Fruit fly (Drosophila melanogaster) whole organism, embryonic: ENCODE measurements around the gene CG5886.

Experiments used
- Atf3 ChIP-seq: fragments of 200-800 bp; sonication (Bioruptor generic); optimal IDR thresholded peaks from 3 replicates; lab custom pipeline; 2016; ENCODE audit warnings: missing biosample characterization, missing genetic modification characterization
- Atf6 ChIP-seq: fragments of 200-800 bp; sonication (Bioruptor generic); IDR thresholded peaks from 2 replicates; pipeline ENCODE4 v1.3.6; 2022; ENCODE audit warnings: missing biosample characterization, missing genetic modification characterization
- Awh ChIP-seq: fragments of 200-800 bp; sonication (Bioruptor generic); IDR thresholded peaks from 2 replicates; pipeline ENCODE4, ENCODE4 v1.3.6; 2022; ENCODE audit warnings: missing biosample characterization, missing genetic modification characterization
- BtbVII ChIP-seq: fragments of 200-800 bp; sonication (Bioruptor generic); optimal IDR thresholded peaks from 3 replicates; lab custom pipeline; 2017; ENCODE audit warnings: missing biosample characterization, mild to moderate bottlenecking, missing genetic modification characterization
- CG1024 ChIP-seq: fragments of 200-800 bp; sonication (Bioruptor generic); IDR thresholded peaks from 2 replicates; pipeline ENCODE4 v1.3.6; 2022; ENCODE audit warnings: missing biosample characterization, missing genetic modification characterization
- CG10321 ChIP-seq: fragments of 200-800 bp; sonication (Bioruptor generic); IDR thresholded peaks from 2 replicates; pipeline ENCODE4 v1.3.6; 2022; ENCODE audit warnings: missing biosample characterization, missing genetic modification characterization
- CG10462 ChIP-seq: fragments of 200-800 bp; sonication (Bioruptor generic); optimal IDR thresholded peaks from 2 replicates; lab custom pipeline; 2016; ENCODE audit warnings: missing biosample characterization, missing genetic modification characterization
- CG12219 ChIP-seq: fragments of 200-800 bp; sonication (Bioruptor generic); optimal IDR thresholded peaks from 3 replicates; lab custom pipeline; 2018; ENCODE audit warnings: missing biosample characterization, mild to moderate bottlenecking, missing genetic modification characterization
- CG12942 ChIP-seq: fragments of 200-800 bp; sonication (Bioruptor generic); optimal IDR thresholded peaks from 3 replicates; lab custom pipeline; 2016; ENCODE audit warnings: missing biosample characterization, missing genetic modification characterization
- CG1529 ChIP-seq: fragments of 200-800 bp; sonication (Bioruptor generic); optimal IDR thresholded peaks from 3 replicates; lab custom pipeline; 2018; ENCODE audit warnings: missing biosample characterization, missing genetic modification characterization
- CG17385 ChIP-seq: fragments of 200-800 bp; sonication (Bioruptor generic); optimal IDR thresholded peaks from 3 replicates; lab custom pipeline; 2018; ENCODE audit warnings: missing biosample characterization, mild to moderate bottlenecking, missing genetic modification characterization
- CG3065 ChIP-seq: fragments of 200-800 bp; sonication (Bioruptor generic); optimal IDR thresholded peaks from 2 replicates; lab custom pipeline; 2016; ENCODE audit warnings: missing biosample characterization, missing genetic modification characterization
- CG3995 ChIP-seq: fragments of 200-800 bp; sonication (Bioruptor generic); optimal IDR thresholded peaks from 3 replicates; lab custom pipeline; 2016; ENCODE audit warnings: missing biosample characterization, missing genetic modification characterization
- CG4282 ChIP-seq: fragments of 200-800 bp; sonication (Bioruptor generic); optimal IDR thresholded peaks from 2 replicates; lab custom pipeline; 2016; ENCODE audit warnings: missing biosample characterization, missing genetic modification characterization
- CG4424 ChIP-seq: fragments of 200-800 bp; sonication (Bioruptor generic); optimal IDR thresholded peaks from 3 replicates; lab custom pipeline; 2016; ENCODE audit warnings: missing biosample characterization, missing genetic modification characterization
- CG4617 ChIP-seq: fragments of 200-800 bp; sonication (Bioruptor generic); optimal IDR thresholded peaks from 3 replicates; lab custom pipeline; 2016; ENCODE audit warnings: missing biosample characterization, missing genetic modification characterization, borderline replicate concordance
- CG6272 ChIP-seq: fragments of 200-800 bp; sonication (Bioruptor generic); IDR thresholded peaks from 2 replicates; pipeline ENCODE4 v1.3.6; 2022; ENCODE audit warnings: missing biosample characterization, missing genetic modification characterization
- CG7357 ChIP-seq: fragments of 200-800 bp; sonication (Bioruptor generic); IDR thresholded peaks from 3 replicates; pipeline ENCODE4 v1.3.6; 2022; ENCODE audit warnings: missing biosample characterization, missing genetic modification characterization
- CG7745 ChIP-seq: fragments of 200-800 bp; sonication (Bioruptor generic); optimal IDR thresholded peaks from 2 replicates; lab custom pipeline; 2018; ENCODE audit warnings: missing biosample characterization, mild to moderate bottlenecking, missing genetic modification characterization, moderate library complexity
- CG7839 ChIP-seq: fragments of 200-800 bp; sonication (Bioruptor generic); optimal IDR thresholded peaks from 3 replicates; lab custom pipeline; 2018; ENCODE audit warnings: missing biosample characterization, mild to moderate bottlenecking, missing genetic modification characterization, moderate library complexity
- CG7963 ChIP-seq: fragments of 200-800 bp; sonication (Bioruptor generic); IDR thresholded peaks from 3 replicates; pipeline ENCODE4 v1.3.6; 2022; ENCODE audit warnings: missing biosample characterization, missing genetic modification characterization; ENCODE audit not compliant: partially characterized antibody
- CG9437 ChIP-seq: fragments of 200-800 bp; sonication (Bioruptor generic); optimal IDR thresholded peaks from 2 replicates; lab custom pipeline; 2018; ENCODE audit warnings: missing biosample characterization, mild to moderate bottlenecking, missing genetic modification characterization
- CG9876 ChIP-seq: fragments of 200-800 bp; sonication (Bioruptor generic); optimal IDR thresholded peaks from 2 replicates; lab custom pipeline; 2016; ENCODE audit warnings: missing biosample characterization, missing genetic modification characterization
- CHES-1-like ChIP-seq: fragments of 200-800 bp; sonication (Bioruptor generic); optimal IDR thresholded peaks from 2 replicates; lab custom pipeline; 2016; ENCODE audit warnings: missing biosample characterization, missing genetic modification characterization
- Doc2 ChIP-seq: fragments of 200-800 bp; sonication (Bioruptor generic); IDR thresholded peaks from 2 replicates; pipeline ENCODE4 v1.3.6; 2022; ENCODE audit warnings: missing biosample characterization, missing genetic modification characterization
- Eip74EF ChIP-seq, 2 experiments: fragments of 200-800 bp in 1 of 2; fragments of >200 bp in 1 of 2; sonication (Bioruptor generic) in 1 of 2; optimal IDR thresholded peaks; 2 replicates each; lab custom pipeline; 2017 to 2019; ENCODE audit warnings: missing biosample characterization in 2 of 2, missing genetic modification characterization in 2 of 2, mild to moderate bottlenecking in 1 of 2, moderate library complexity in 1 of 2
- H15 ChIP-seq: fragments of 200-800 bp; sonication (Bioruptor generic); IDR thresholded peaks from 3 replicates; pipeline ENCODE4 v1.3.6; 2022; ENCODE audit warnings: missing biosample characterization, missing genetic modification characterization
- Hmx ChIP-seq: fragments of 200-800 bp; sonication (Bioruptor generic); optimal IDR thresholded peaks from 2 replicates; lab custom pipeline; 2016; ENCODE audit warnings: missing biosample characterization, missing genetic modification characterization
- MESR4 ChIP-seq: fragments of 200-800 bp; sonication (Bioruptor generic); optimal IDR thresholded peaks from 2 replicates; lab custom pipeline; 2018; ENCODE audit warnings: missing biosample characterization, mild to moderate bottlenecking, missing genetic modification characterization, moderate library complexity
- Mrtf ChIP-seq: fragments of 200-800 bp; sonication (Bioruptor generic); IDR thresholded peaks from 3 replicates; pipeline ENCODE4 v1.3.6; 2022; ENCODE audit warnings: missing biosample characterization, missing genetic modification characterization
- Opbp ChIP-seq: fragments of 200-800 bp; sonication (Bioruptor generic); IDR thresholded peaks from 3 replicates; pipeline ENCODE4 v1.3.6; 2022; ENCODE audit warnings: missing biosample characterization, missing genetic modification characterization; ENCODE audit not compliant: partially characterized antibody
- PHDP ChIP-seq: fragments of 200-800 bp; sonication (Bioruptor generic); optimal IDR thresholded peaks from 3 replicates; lab custom pipeline; 2018; ENCODE audit warnings: missing biosample characterization, mild to moderate bottlenecking, missing genetic modification characterization, moderate library complexity
- abd-A ChIP-seq: fragments of 200-800 bp; sonication (Bioruptor generic); optimal IDR thresholded peaks from 3 replicates; lab custom pipeline; 2019; ENCODE audit warnings: missing biosample characterization, mild to moderate bottlenecking, missing genetic modification characterization, moderate library complexity
- al ChIP-seq: fragments of 200-800 bp; sonication (Bioruptor generic); IDR thresholded peaks from 2 replicates; pipeline ENCODE4 v1.3.6; 2022; ENCODE audit warnings: missing biosample characterization, missing genetic modification characterization
- ci ChIP-seq: fragments of 200-800 bp; sonication (Bioruptor generic); IDR thresholded peaks from 3 replicates; pipeline ENCODE4 v1.3.6; 2022; ENCODE audit warnings: missing biosample characterization, missing genetic modification characterization
- dimm ChIP-seq: fragments of 200-800 bp; sonication (Bioruptor generic); IDR thresholded peaks from 2 replicates; pipeline ENCODE4 v1.3.6; 2022; ENCODE audit warnings: missing biosample characterization, missing genetic modification characterization
- dmrt99B ChIP-seq: fragments of 200-800 bp; sonication (Bioruptor generic); optimal IDR thresholded peaks from 2 replicates; lab custom pipeline; 2018; ENCODE audit warnings: missing biosample characterization, mild to moderate bottlenecking, missing genetic modification characterization, moderate library complexity
- esg ChIP-seq: fragments of 200-800 bp; sonication (Bioruptor generic); conservative IDR thresholded peaks from 2 replicates; pipeline ENCODE4 v1.3.6; 2022; ENCODE audit warnings: missing biosample characterization, missing genetic modification characterization
- ewg ChIP-seq: fragments of 200-800 bp; sonication (Bioruptor generic); optimal IDR thresholded peaks from 3 replicates; lab custom pipeline; 2017; ENCODE audit warnings: mild to moderate bottlenecking, missing biosample characterization, missing genetic modification reagents, missing genetic modification characterization
- gcm2 ChIP-seq: fragments of 200-800 bp; sonication (Bioruptor generic); optimal IDR thresholded peaks from 2 replicates; lab custom pipeline; 2016; ENCODE audit warnings: missing biosample characterization, missing genetic modification characterization
- gsb-n ChIP-seq: fragments of 200-800 bp; sonication (Bioruptor generic); optimal IDR thresholded peaks from 3 replicates; lab custom pipeline; 2018; ENCODE audit warnings: missing biosample characterization, mild to moderate bottlenecking, missing genetic modification characterization
- gt ChIP-seq: fragments of 200-800 bp; sonication (Bioruptor generic); IDR thresholded peaks from 2 replicates; pipeline ENCODE4 v1.3.6; 2022; ENCODE audit warnings: missing biosample characterization, missing genetic modification characterization
- ham ChIP-seq: fragments of 200-800 bp; sonication (Bioruptor generic); IDR thresholded peaks from 2 replicates; pipeline ENCODE4 v1.3.6; 2022; ENCODE audit warnings: missing biosample characterization, missing genetic modification characterization
- pb ChIP-seq: fragments of 200-800 bp; sonication (Bioruptor generic); optimal IDR thresholded peaks from 3 replicates; lab custom pipeline; 2016; ENCODE audit warnings: missing biosample characterization, missing genetic modification characterization
- peb ChIP-seq: fragments of 200-800 bp; sonication (Bioruptor generic); IDR thresholded peaks from 2 replicates; pipeline ENCODE4 v1.3.6; 2022; ENCODE audit warnings: missing biosample characterization, missing genetic modification characterization
- pfk ChIP-seq: fragments of 200-800 bp; sonication (Bioruptor generic); optimal IDR thresholded peaks from 2 replicates; lab custom pipeline; 2018; ENCODE audit warnings: missing biosample characterization, mild to moderate bottlenecking, missing genetic modification characterization, moderate library complexity
- phol ChIP-seq: fragments of 200-800 bp; sonication (Bioruptor generic); optimal IDR thresholded peaks from 3 replicates; lab custom pipeline; 2018; ENCODE audit warnings: missing biosample characterization, mild to moderate bottlenecking, missing genetic modification characterization, moderate library complexity
- rib ChIP-seq: fragments of 200-800 bp; sonication (Bioruptor generic); IDR thresholded peaks from 2 replicates; pipeline ENCODE4 v1.3.6; 2022; ENCODE audit warnings: missing biosample characterization, missing genetic modification characterization
- sob ChIP-seq: fragments of 200-800 bp; sonication (Bioruptor generic); IDR thresholded peaks from 2 replicates; pipeline ENCODE4 v1.3.6; 2022; ENCODE audit warnings: missing biosample characterization, missing genetic modification characterization
- trem ChIP-seq: fragments of 200-800 bp; optimal IDR thresholded peaks from 3 replicates; lab custom pipeline; 2019; ENCODE audit warnings: missing biosample characterization, mild to moderate bottlenecking, missing genetic modification characterization, moderate library complexity

CG5886 gene

DNA sequence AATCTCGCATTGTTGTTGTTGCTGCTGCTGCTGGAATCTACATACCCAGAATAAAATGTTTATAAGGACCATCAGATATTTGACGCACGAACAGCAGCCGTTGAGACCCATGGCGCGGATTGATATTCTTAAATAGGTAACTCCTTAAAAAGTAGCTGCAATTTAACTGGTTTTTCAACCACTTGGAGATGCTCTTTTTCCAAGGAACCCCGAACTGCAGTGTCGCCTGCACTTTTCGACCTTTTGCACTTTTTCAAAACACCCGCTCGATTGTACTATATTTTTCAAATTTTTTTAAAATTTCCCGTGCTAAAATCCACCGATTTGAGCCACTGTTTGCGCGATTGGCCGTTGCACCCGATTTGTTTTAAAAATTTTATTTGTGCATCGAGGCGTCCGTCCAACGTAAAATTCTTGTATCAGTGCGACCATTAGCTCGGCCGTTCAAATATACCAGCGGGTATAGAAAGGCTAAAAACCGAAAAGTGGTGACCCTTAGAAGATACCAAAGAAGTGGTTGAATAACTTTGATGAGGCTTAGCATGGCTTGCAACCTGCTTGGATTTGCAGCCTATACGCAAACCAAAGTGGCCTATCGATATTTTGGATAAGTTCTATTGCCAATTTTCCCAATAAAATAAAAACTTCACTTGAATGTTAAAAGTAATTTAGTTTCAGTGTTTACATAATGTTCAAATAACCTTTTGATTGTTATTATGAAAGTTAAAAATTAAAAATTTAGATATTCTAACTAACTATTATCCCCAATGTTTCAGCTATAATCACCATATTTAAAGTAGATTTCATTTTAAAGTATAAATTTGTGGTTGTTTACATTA is 29.8 kb downstream of the CG5886 start, which contains the start of gene Tsp96F (continued):
- TF ChIP-seq CG10462 (GFP tag; lab: Kevin White, UChicago) (no peak), dimm (no peak), sob (GFP tag; lab: Robert Waterston, UW) (no peak), PHDP (tag; lab: Kevin White, UChicago) (no peak), CG4282 (no peak), ci (GFP tag; lab: Robert Waterston, UW) (no peak; the same call in 2 of the 3 replicates), CG7839 (tag; lab: Kevin White, UChicago) (no peak), Hmx (GFP tag; lab: Kevin White, UChicago) (no peak), abd-A (tag; lab: Kevin White, UChicago) (no peak), Atf6 (no peak; the same call in 1 of the 2 replicates), CG7963 (0 out of 3 replicates have a peak, but pooled peaks have one; percentile 47), CG4424 (GFP tag; lab: Kevin White, UChicago) (no peak), CG9437 (GFP tag; lab: Kevin White, UChicago) (no peak), al (GFP tag; lab: Robert Waterston, UW) (no peak), CG12219 (GFP tag; lab: Kevin White, UChicago) (peak; percentile 6), H15 (no peak), CG1529 (GFP tag; lab: Kevin White, UChicago) (no peak), dmrt99B (tag; lab: Kevin White, UChicago) (no peak), CG10321 (no peak), gsb-n (tag; lab: Kevin White, UChicago) (no peak), CG9876 (no peak), Opbp (GFP tag; lab: Robert Waterston, UW) (no peak; the same call in none of the 3 replicates), phol (peak; percentile 22), Mrtf (no peak), CG7745 (tag; lab: Kevin White, UChicago) (no peak), CG12942 (GFP tag; lab: Kevin White, UChicago) (no peak), CG3065 (no peak), Doc2 (no peak), Atf3 (GFP tag; lab: Kevin White, UChicago) (no peak), CG1024 (GFP tag; lab: Robert Waterston, UW) (no peak), CG17385 (GFP tag; lab: Kevin White, UChicago) (no peak), Awh (no peak), peb (GFP tag; lab: Robert Waterston, UW) (no peak), rib (GFP tag; lab: Robert Waterston, UW) (no peak), Eip74EF (GFP tag; optimal IDR thresholded peaks at IDR 0.05; lab: Kevin White, UChicago) (no peak), CG6272 (GFP tag; lab: Robert Waterston, UW) (no peak), MESR4 (GFP tag; lab: Kevin White, UChicago) (peak; percentile 81), esg (GFP tag; lab: Robert Waterston, UW) (no peak), CG4617 (GFP tag; lab: Kevin White, UChicago) (peak; percentile 6), pfk (GFP tag; lab: Kevin White, UChicago) (peak; percentile 10), ewg (no peak), CG3995 (GFP tag; lab: Kevin White, UChicago) (peak; percentile 39), ham (no peak), BtbVII (GFP tag; lab: Kevin White, UChicago) (peak; percentile 4), CHES-1-like (GFP tag; lab: Kevin White, UChicago) (no peak), gt (no peak), gcm2 (GFP tag; lab: Kevin White, UChicago) (no peak), CG7357 (no peak), trem (peak; percentile 53), pb (GFP tag; lab: Kevin White, UChicago) (no peak)
